Fruit fly (Drosophila melanogaster) whole organism, wandering third instar larva: Measurements from ENCODE around the gene dao.
A peak's percentile ranks its signal among the peaks of the same experiment; 100 is the strongest.

Experiments used
- CG32264 ChIP-seq: fragments of 200-800 bp; sonication (Bioruptor generic); optimal IDR thresholded peaks from 2 replicates; lab custom pipeline; 2016; ENCODE audit warnings: missing biosample characterization, missing genetic modification characterization
- CG9705 ChIP-seq: fragments of 200-800 bp; sonication (Bioruptor generic); optimal IDR thresholded peaks from 2 replicates; lab custom pipeline; 2018; ENCODE audit warnings: missing biosample characterization, mild to moderate bottlenecking, missing genetic modification characterization
- Dfd ChIP-seq: fragments of >200 bp; optimal IDR thresholded peaks from 2 replicates; lab custom pipeline; 2017; ENCODE audit warnings: missing biosample characterization, missing genetic modification characterization
- Dif ChIP-seq: fragments of 200-275, 200-300 bp; sonication (Bioruptor generic); optimal IDR thresholded peaks from 2 replicates; lab custom pipeline; 2018; ENCODE audit warnings: missing biosample characterization, missing genetic modification characterization; ENCODE audit not compliant: partially characterized antibody
- GATAd ChIP-seq: sonication (Bioruptor generic); optimal IDR thresholded peaks from 2 replicates; lab custom pipeline; 2016; ENCODE audit warnings: missing biosample characterization, missing genetic modification characterization
- HLH106 ChIP-seq: fragments of 200-800 bp; optimal IDR thresholded peaks from 3 replicates; lab custom pipeline; 2019; ENCODE audit warnings: missing biosample characterization, mild to moderate bottlenecking, missing genetic modification characterization, moderate library complexity
- Hnf4 ChIP-seq: fragments of 200-800 bp; sonication (Bioruptor generic); optimal IDR thresholded peaks from 2 replicates; lab custom pipeline; 2016; ENCODE audit warnings: missing biosample characterization, mild to moderate bottlenecking, missing genetic modification characterization
- Hr78 ChIP-seq: fragments of >200 bp; optimal IDR thresholded peaks from 2 replicates; lab custom pipeline; 2017; ENCODE audit warnings: missing biosample characterization, missing genetic modification characterization
- Hr83 ChIP-seq: fragments of 200-300 bp; sonication (Bioruptor generic); optimal IDR thresholded peaks from 2 replicates; lab custom pipeline; 2016; ENCODE audit warnings: missing biosample characterization, mild to moderate bottlenecking, missing genetic modification characterization, moderate library complexity; ENCODE audit not compliant: poor library complexity, severe bottlenecking
- Jra ChIP-seq: sonication (Bioruptor generic); optimal IDR thresholded peaks from 2 replicates; lab custom pipeline; 2016; ENCODE audit warnings: missing biosample characterization, missing genetic modification characterization
- Mio ChIP-seq: sonication (Bioruptor generic); optimal IDR thresholded peaks from 2 replicates; lab custom pipeline; 2016; ENCODE audit warnings: missing biosample characterization, missing genetic modification characterization
- N ChIP-seq: fragments of >200 bp; optimal IDR thresholded peaks from 2 replicates; lab custom pipeline; 2018; ENCODE audit warnings: missing biosample characterization, missing external identifiers, missing genetic modification characterization
- OdsH ChIP-seq: fragments of 200-800 bp; sonication (Bioruptor generic); optimal IDR thresholded peaks from 2 replicates; lab custom pipeline; 2016; ENCODE audit warnings: missing biosample characterization, mild to moderate bottlenecking, missing genetic modification characterization
- Rel ChIP-seq, 2 experiments: fragments of 200-800 bp; sonication (Bioruptor generic) in 1 of 2; optimal IDR thresholded peaks; 2 replicates in 1 of 2; 3 replicates in 1 of 2; lab custom pipeline; 2016 to 2019; ENCODE audit warnings: mild to moderate bottlenecking in 2 of 2, missing biosample characterization in 2 of 2, missing genetic modification characterization in 2 of 2, moderate library complexity in 1 of 2
- Sp1 ChIP-seq: fragments of 200-800 bp; sonication (Bioruptor generic); optimal IDR thresholded peaks from 3 replicates; lab custom pipeline; 2019; ENCODE audit warnings: missing biosample characterization, mild to moderate bottlenecking, missing genetic modification characterization, moderate library complexity
- Vsx2 ChIP-seq: fragments of 200-300, 225-300 bp; sonication (Bioruptor generic); optimal IDR thresholded peaks from 2 replicates; lab custom pipeline; 2018; ENCODE audit warnings: missing biosample characterization, missing genetic modification characterization; ENCODE audit not compliant: partially characterized antibody
- dl ChIP-seq, 2 experiments: fragments of 175-275, 200-275 bp in 1 of 2; fragments of 200-275 bp in 1 of 2; sonication (Bioruptor generic); optimal IDR thresholded peaks; lab custom pipeline; 2018; ENCODE audit warnings: mild to moderate bottlenecking in 2 of 2, missing biosample characterization in 2 of 2, missing genetic modification characterization in 2 of 2, moderate library complexity in 2 of 2; ENCODE audit not compliant: partially characterized antibody in 2 of 2, insufficient read depth in 1 of 2
- dmrt93B ChIP-seq: fragments of 200-800 bp; sonication (Bioruptor generic); optimal IDR thresholded peaks from 2 replicates; lab custom pipeline; 2018; ENCODE audit warnings: missing biosample characterization, mild to moderate bottlenecking, missing genetic modification characterization
- dsf ChIP-seq: sonication (Bioruptor generic); optimal IDR thresholded peaks from 2 replicates; lab custom pipeline; 2016; ENCODE audit warnings: missing biosample characterization, missing genetic modification characterization, borderline replicate concordance
- ey ChIP-seq: fragments of 200-800 bp; sonication (Bioruptor generic); optimal IDR thresholded peaks from 2 replicates; lab custom pipeline; 2016; ENCODE audit warnings: missing biosample characterization, missing genetic modification characterization
- foxo ChIP-seq, 2 experiments: fragments of 200-800 bp; sonication (Bioruptor generic); optimal IDR thresholded peaks; 2 replicates in 1 of 2; 3 replicates in 1 of 2; lab custom pipeline; 2016 to 2017; ENCODE audit warnings: missing biosample characterization in 2 of 2, missing genetic modification characterization in 2 of 2
- fru ChIP-seq: fragments of 200-800 bp; sonication (Bioruptor generic); optimal IDR thresholded peaks from 3 replicates; lab custom pipeline; 2016; ENCODE audit warnings: missing biosample characterization, mild to moderate bottlenecking, missing genetic modification characterization
- h ChIP-seq: fragments of 200-800 bp; sonication (Bioruptor generic); optimal IDR thresholded peaks from 3 replicates; lab custom pipeline; 2016; ENCODE audit warnings: missing biosample characterization, mild to moderate bottlenecking, missing genetic modification characterization
- jim ChIP-seq: fragments of 175-275, 200-325 bp; sonication (Bioruptor generic); optimal IDR thresholded peaks from 2 replicates; lab custom pipeline; 2016; ENCODE audit warnings: missing biosample characterization, mild to moderate bottlenecking, missing genetic modification characterization
- lola ChIP-seq: fragments of >200 bp; optimal IDR thresholded peaks from 2 replicates; lab custom pipeline; 2017; ENCODE audit warnings: missing biosample characterization, missing genetic modification characterization
- pan ChIP-seq: fragments of >200 bp; optimal IDR thresholded peaks from 2 replicates; lab custom pipeline; 2017
- psq ChIP-seq: fragments of 200-800 bp; sonication (Bioruptor generic); optimal IDR thresholded peaks from 3 replicates; lab custom pipeline; 2017; ENCODE audit warnings: missing biosample characterization, mild to moderate bottlenecking, missing genetic modification characterization, moderate library complexity
- rgr ChIP-seq: fragments of 200-800 bp; sonication (Bioruptor generic); optimal IDR thresholded peaks from 3 replicates; lab custom pipeline; 2016; ENCODE audit warnings: missing biosample characterization, mild to moderate bottlenecking, missing genetic modification characterization
- sv ChIP-seq: fragments of 200-800 bp; sonication (Bioruptor generic); optimal IDR thresholded peaks from 3 replicates; lab custom pipeline; 2016; ENCODE audit warnings: missing biosample characterization, missing genetic modification characterization
- tai ChIP-seq: sonication (Bioruptor generic); optimal IDR thresholded peaks from 2 replicates; lab custom pipeline; 2016; ENCODE audit warnings: missing biosample characterization, missing genetic modification characterization
- woc ChIP-seq: sonication (Bioruptor generic); optimal IDR thresholded peaks from 2 replicates; lab custom pipeline; 2016; ENCODE audit warnings: missing biosample characterization, mild to moderate bottlenecking, missing genetic modification characterization

The dao gene

DNA sequence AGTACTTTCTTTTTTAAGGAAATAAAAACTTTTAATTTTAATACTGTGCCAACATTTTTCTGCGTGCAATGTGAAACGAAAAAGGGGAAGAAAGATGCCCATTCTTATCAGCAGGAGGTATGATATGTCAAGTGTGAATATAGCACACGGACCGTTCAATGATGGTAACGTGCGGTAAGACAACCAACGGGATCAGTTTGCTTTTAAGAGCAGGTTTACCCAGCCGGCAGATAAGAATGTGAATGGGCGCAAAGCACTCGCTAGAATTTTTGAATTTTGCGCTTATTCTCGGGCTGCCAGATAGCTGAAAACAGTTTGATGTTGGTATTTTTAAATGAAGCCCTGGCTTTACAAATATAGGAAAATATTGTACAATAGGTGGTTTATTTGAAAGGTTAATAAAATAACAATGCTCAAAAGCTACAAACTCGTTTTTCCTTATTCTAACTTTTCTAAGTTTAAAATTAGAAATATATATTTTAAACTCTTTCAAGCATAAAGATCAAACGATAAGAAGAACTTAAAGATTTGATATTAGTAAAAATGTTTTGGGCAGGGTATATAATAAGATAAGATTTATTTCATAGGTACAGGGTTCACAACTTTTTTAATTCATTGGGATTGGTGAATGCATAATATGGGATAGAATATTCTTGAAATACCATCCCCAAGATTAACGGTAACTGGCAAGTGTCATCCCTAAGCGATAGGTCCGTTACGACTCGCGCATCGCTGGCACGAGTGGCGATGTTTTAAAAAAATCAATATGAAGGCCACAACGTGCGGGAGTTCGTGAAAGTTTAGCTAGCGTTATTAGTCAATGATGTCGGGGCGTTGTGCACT is at the start of gene dao:
Gene dao, plus strand, starts transcription at position 717 of the 843 bp plus-strand sequence.
- TF ChIP-seq Sp1, result no peak
- peak; percentile 1 for TF ChIP-seq h (GFP tag; lab: Kevin White, UChicago)
- peak; percentile 31 for TF ChIP-seq sv (GFP tag; lab: Kevin White, UChicago)
- TF ChIP-seq HLH106 (tag; lab: Kevin White, UChicago), result peak; percentile 6
- TF ChIP-seq pan (lab: Kevin White, UChicago), result no peak
- no peak for TF ChIP-seq Hnf4 (GFP tag; lab: Kevin White, UChicago)
- peak in 1 of 2 experiments; percentile 16 for TF ChIP-seq foxo (GFP tag; optimal IDR thresholded peaks at IDR 0.05; lab: Kevin White, UChicago)
- no peak for TF ChIP-seq OdsH (GFP tag; lab: Kevin White, UChicago)
- TF ChIP-seq ey (GFP tag; lab: Kevin White, UChicago), result no peak
- TF ChIP-seq fru (GFP tag; lab: Kevin White, UChicago), result no peak
- no peak for TF ChIP-seq Dif (GFP tag; lab: Kevin White, UChicago)

dm6 chr2L:15200409-15200808 is 48.3 kb upstream of the dao start, which contains the start of gene CG4168:
Gene CG4168 (minus strand): TSS chr2L:15200459.
- TF ChIP-seq Sp1 (no peak), woc (no peak), Dfd (GFP tag; lab: Kevin White, UChicago) (no peak), tai (GFP tag; lab: Kevin White, UChicago) (no peak), h (GFP tag; lab: Kevin White, UChicago) (no peak), OdsH (GFP tag; lab: Kevin White, UChicago) (no peak), GATAd (GFP tag; lab: Kevin White, UChicago) (no peak), dsf (GFP tag; lab: Kevin White, UChicago) (no peak), jim (GFP tag; lab: Kevin White, UChicago) (no peak), Hnf4 (GFP tag; lab: Kevin White, UChicago) (no peak), lola (GFP tag; lab: Kevin White, UChicago) (no peak), sv (GFP tag; lab: Kevin White, UChicago) (no peak)

DNA sequence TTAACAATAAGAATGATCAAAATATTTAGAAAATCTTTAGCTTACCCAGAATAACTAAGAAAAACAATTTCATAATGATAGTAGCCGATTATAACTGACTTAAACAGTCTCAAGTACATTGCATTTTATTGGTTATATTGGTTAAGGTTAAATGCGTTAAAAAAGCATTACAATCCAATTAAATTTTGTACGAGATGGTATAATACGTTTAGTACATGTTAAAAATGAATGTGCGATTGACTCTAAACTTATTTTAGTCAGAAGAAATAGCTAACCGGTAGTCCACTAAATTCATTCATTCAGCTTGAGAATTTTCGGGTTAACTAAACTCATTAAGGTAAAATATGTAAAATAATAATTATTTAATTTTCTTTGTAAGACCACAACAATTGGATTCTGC is 46.7 kb upstream of the dao start, which contains the start of gene Sfp35C:
Gene Sfp35C, minus strand, starts transcription at position 101 of the 400 bp plus-strand sequence.
- no peak for TF ChIP-seq Jra (GFP tag; lab: Kevin White, UChicago)
- TF ChIP-seq N (GFP tag; lab: Kevin White, UChicago), result no peak
- no peak for TF ChIP-seq woc
- no peak for TF ChIP-seq Mio
- no peak for TF ChIP-seq lola (GFP tag; lab: Kevin White, UChicago)
- TF ChIP-seq CG32264 (GFP tag; lab: Kevin White, UChicago), result no peak
- TF ChIP-seq OdsH (GFP tag; lab: Kevin White, UChicago), result no peak
- no peak for TF ChIP-seq Hr83 (GFP tag; lab: Kevin White, UChicago)
- no peak for TF ChIP-seq dl (GFP tag; optimal IDR thresholded peaks at IDR 0.05; lab: Kevin White, UChicago; ENCODE audit: insufficient read depth in 1 of 2, partially characterized antibody in 2 of 2)
- no peak for TF ChIP-seq foxo (GFP tag; optimal IDR thresholded peaks at IDR 0.05; lab: Kevin White, UChicago)

DNA sequence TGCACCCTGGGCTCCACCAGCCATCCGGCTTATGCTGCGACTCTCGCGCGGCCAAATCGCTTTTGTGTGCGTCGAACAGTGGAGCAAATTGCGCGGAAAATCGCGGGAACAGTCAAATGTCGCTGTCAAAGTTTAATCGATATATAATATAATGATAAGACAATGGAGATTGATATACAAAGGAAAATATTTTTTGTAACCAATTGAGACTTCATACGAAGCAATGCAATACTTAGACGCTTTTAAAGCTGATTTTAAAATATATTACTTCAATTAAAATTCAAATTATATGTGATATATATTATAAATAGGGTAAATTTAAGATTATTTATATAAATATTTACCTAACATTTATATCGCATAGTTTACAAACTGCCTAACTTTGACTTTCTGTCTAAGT is 37.2 kb upstream of the dao start:
- TF ChIP-seq foxo (GFP tag; optimal IDR thresholded peaks at IDR 0.05; lab: Kevin White, UChicago), result peak in 1 of 2 experiments; percentile 8
- no peak for TF ChIP-seq Rel (GFP tag; optimal IDR thresholded peaks at IDR 0.05; lab: Kevin White, UChicago)
- no peak for TF ChIP-seq Rel (tag; optimal IDR thresholded peaks at IDR 0.05; lab: Kevin White, UChicago)
- no peak for TF ChIP-seq pan (lab: Kevin White, UChicago)
- peak; percentile 5 for TF ChIP-seq psq (GFP tag; lab: Kevin White, UChicago)
- TF ChIP-seq Hnf4 (GFP tag; lab: Kevin White, UChicago), result no peak
- peak; percentile 9 for TF ChIP-seq dmrt93B (GFP tag; lab: Kevin White, UChicago)

dm6 chr2L:15214922-15215321 is 33.8 kb upstream of the dao start, which contains the start of gene CG43230:
Gene CG43230 (plus strand): TSS chr2L:15215222.
- TF ChIP-seq lola (GFP tag; lab: Kevin White, UChicago) (no peak), CG32264 (GFP tag; lab: Kevin White, UChicago) (no peak), dsf (GFP tag; lab: Kevin White, UChicago) (no peak), sv (GFP tag; lab: Kevin White, UChicago) (no peak), CG9705 (GFP tag; lab: Kevin White, UChicago) (no peak), Hr83 (GFP tag; lab: Kevin White, UChicago) (no peak), Jra (GFP tag; lab: Kevin White, UChicago) (no peak), tai (GFP tag; lab: Kevin White, UChicago) (no peak), GATAd (GFP tag; lab: Kevin White, UChicago) (no peak), dl (GFP tag; optimal IDR thresholded peaks at IDR 0.05; lab: Kevin White, UChicago; ENCODE audit: insufficient read depth in 1 of 2, partially characterized antibody in 2 of 2) (no peak), Vsx2 (GFP tag; lab: Kevin White, UChicago) (no peak), dmrt93B (GFP tag; lab: Kevin White, UChicago) (no peak), Mio (no peak), Hr78 (GFP tag; lab: Kevin White, UChicago) (no peak), rgr (GFP tag; lab: Kevin White, UChicago) (no peak), Sp1 (no peak), OdsH (GFP tag; lab: Kevin White, UChicago) (no peak), Hnf4 (GFP tag; lab: Kevin White, UChicago) (no peak)
